Worm (Caenorhabditis elegans) whole organism, L3 larva: ENCODE results near the gene ptrn-1.
A peak's percentile ranks its signal among the peaks of the same experiment; 100 is the strongest.

Experiments used
- R02D3.7 ChIP-seq: fragments of 150-350 bp; optimal IDR thresholded peaks from 2 replicates; lab custom pipeline; 2014; ENCODE audit warnings: missing biosample characterization, missing genetic modification characterization
- ZK546.5 ChIP-seq: sonication (generic microtip); optimal IDR thresholded peaks from 2 replicates; lab custom pipeline; 2017; ENCODE audit warnings: missing biosample characterization, missing genetic modification characterization
- aly-2 ChIP-seq: fragments of 150-350 bp; optimal IDR thresholded peaks from 2 replicates; lab custom pipeline; 2014; ENCODE audit warnings: missing biosample characterization, missing genetic modification characterization
- ama-1 ChIP-seq: fragments of 150-350 bp; optimal IDR thresholded peaks from 2 replicates; lab custom pipeline; 2018
- ceh-16 ChIP-seq: sonication (generic microtip); optimal IDR thresholded peaks from 2 replicates; lab custom pipeline; 2017; ENCODE audit warnings: missing biosample characterization, missing genetic modification characterization
- ceh-28 ChIP-seq: fragments of 150-350 bp; optimal IDR thresholded peaks from 2 replicates; lab custom pipeline; 2014; ENCODE audit warnings: missing biosample characterization, missing genetic modification reagents, missing genetic modification characterization
- ceh-9 ChIP-seq: sonication (generic microtip); optimal IDR thresholded peaks from 2 replicates; lab custom pipeline; 2018; ENCODE audit warnings: missing biosample characterization, missing genetic modification characterization
- egl-5 ChIP-seq: fragments of 150-350 bp; optimal IDR thresholded peaks from 2 replicates; lab custom pipeline; 2017; ENCODE audit warnings: missing biosample characterization, missing genetic modification reagents, missing genetic modification characterization, inconsistent platforms
- elt-1 ChIP-seq: fragments of 150-350 bp; optimal IDR thresholded peaks from 2 replicates; lab custom pipeline; 2014; ENCODE audit warnings: missing biosample characterization, missing genetic modification characterization
- elt-2 ChIP-seq: sonication (generic microtip); optimal IDR thresholded peaks from 2 replicates; lab custom pipeline; 2016; ENCODE audit warnings: missing genetic modification reagents, mild to moderate bottlenecking, missing genetic modification characterization, missing compliant biosample characterization
- elt-3 ChIP-seq, 3 experiments: fragments of 150-350 bp in 1 of 3; sonication (generic microtip) in 2 of 3; optimal IDR thresholded peaks; 2 replicates in 2 of 3; 4 replicates in 1 of 3; lab custom pipeline; 2014 to 2017; ENCODE audit warnings: missing biosample characterization in 3 of 3, missing genetic modification characterization in 3 of 3
- eor-1 ChIP-seq, 2 experiments: fragments of 150-350 bp; optimal IDR thresholded peaks; 2 replicates each; lab custom pipeline; 2014 to 2018; ENCODE audit warnings: missing biosample characterization in 2 of 2, missing genetic modification characterization in 2 of 2
- fkh-10 ChIP-seq: sonication (generic microtip); optimal IDR thresholded peaks from 2 replicates; lab custom pipeline; 2017; ENCODE audit warnings: missing biosample characterization, missing genetic modification reagents, missing genetic modification characterization
- fos-1 ChIP-seq: fragments of 150-350 bp; optimal IDR thresholded peaks from 2 replicates; lab custom pipeline; 2014; ENCODE audit warnings: missing biosample characterization, missing genetic modification characterization
- hmg-11 ChIP-seq: sonication (generic microtip); optimal IDR thresholded peaks from 2 replicates; lab custom pipeline; 2016; ENCODE audit warnings: missing genetic modification characterization, missing compliant biosample characterization
- jun-1 ChIP-seq: fragments of 150-350 bp; optimal IDR thresholded peaks from 2 replicates; lab custom pipeline; 2014; ENCODE audit warnings: missing biosample characterization, missing genetic modification reagents, missing genetic modification characterization
- lin-15B ChIP-seq: fragments of 150-350 bp; optimal IDR thresholded peaks from 2 replicates; lab custom pipeline; 2014; ENCODE audit warnings: missing biosample characterization, missing genetic modification characterization
- lsy-12 ChIP-seq: sonication (generic microtip); optimal IDR thresholded peaks from 2 replicates; lab custom pipeline; 2016; ENCODE audit warnings: mild to moderate bottlenecking, missing genetic modification characterization, missing compliant biosample characterization
- mdl-1 ChIP-seq: fragments of 150-350 bp; optimal IDR thresholded peaks from 2 replicates; lab custom pipeline; 2014; ENCODE audit warnings: missing biosample characterization, missing genetic modification characterization
- nfya-1 ChIP-seq: sonication (generic microtip); optimal IDR thresholded peaks from 2 replicates; lab custom pipeline; 2017; ENCODE audit warnings: missing genetic modification characterization, mild to moderate bottlenecking, missing compliant biosample characterization, antibody characterized with exemption, moderate library complexity; ENCODE audit not compliant: insufficient read depth
- nhr-11 ChIP-seq: fragments of 150-350 bp; optimal IDR thresholded peaks from 2 replicates; lab custom pipeline; 2014; ENCODE audit warnings: missing biosample characterization, missing genetic modification characterization
- nhr-23 ChIP-seq: fragments of 150-350 bp; optimal IDR thresholded peaks from 2 replicates; lab custom pipeline; 2014; ENCODE audit warnings: missing biosample characterization, missing genetic modification reagents, missing genetic modification characterization
- nhr-25 ChIP-seq: sonication (generic microtip); optimal IDR thresholded peaks from 2 replicates; lab custom pipeline; 2017; ENCODE audit warnings: missing biosample characterization, missing genetic modification characterization
- nhr-28 ChIP-seq: fragments of 150-350 bp; optimal IDR thresholded peaks from 2 replicates; lab custom pipeline; 2014; ENCODE audit warnings: missing biosample characterization, missing genetic modification characterization
- nhr-43 ChIP-seq: sonication (generic microtip); optimal IDR thresholded peaks from 2 replicates; lab custom pipeline; 2016; ENCODE audit warnings: mild to moderate bottlenecking, missing genetic modification characterization, missing compliant biosample characterization; ENCODE audit not compliant: poor library complexity, severe bottlenecking
- nhr-67 ChIP-seq: fragments of 150-350 bp; optimal IDR thresholded peaks from 2 replicates; lab custom pipeline; 2014; ENCODE audit warnings: missing biosample characterization, missing genetic modification characterization
- nhr-76 ChIP-seq: fragments of 150-350 bp; sonication (generic microtip); optimal IDR thresholded peaks from 5 replicates; lab custom pipeline; 2014; ENCODE audit warnings: missing biosample characterization, missing genetic modification characterization
- nhr-77 ChIP-seq: fragments of 150-350 bp; optimal IDR thresholded peaks from 2 replicates; lab custom pipeline; 2014; ENCODE audit warnings: missing biosample characterization, missing genetic modification characterization
- pha-4 ChIP-seq: fragments of 150-350 bp; optimal IDR thresholded peaks from 2 replicates; lab custom pipeline; 2014; ENCODE audit warnings: missing biosample characterization, missing genetic modification reagents, missing genetic modification characterization
- pqm-1 ChIP-seq: fragments of 150-350 bp; optimal IDR thresholded peaks from 2 replicates; lab custom pipeline; 2017; ENCODE audit warnings: missing biosample characterization, missing genetic modification characterization, inconsistent platforms
- sea-2 ChIP-seq: fragments of 150-350 bp; sonication (generic microtip); optimal IDR thresholded peaks from 4 replicates; lab custom pipeline; 2014; ENCODE audit warnings: missing biosample characterization, missing genetic modification reagents, missing genetic modification characterization
- unc-39 ChIP-seq: sonication (generic microtip); optimal IDR thresholded peaks from 4 replicates; lab custom pipeline; 2017; ENCODE audit warnings: missing biosample characterization, missing genetic modification characterization
- unc-62 ChIP-seq: fragments of 150-350 bp; sonication (generic microtip); optimal IDR thresholded peaks from 4 replicates; lab custom pipeline; 2014; ENCODE audit warnings: missing biosample characterization, missing genetic modification reagents, missing genetic modification characterization
- zag-1 ChIP-seq: fragments of 150-350 bp; optimal IDR thresholded peaks from 2 replicates; lab custom pipeline; 2014; ENCODE audit warnings: missing biosample characterization, missing genetic modification characterization
- ztf-11 ChIP-seq: fragments of 150-350 bp; optimal IDR thresholded peaks from 2 replicates; lab custom pipeline; 2014; ENCODE audit warnings: missing biosample characterization, missing genetic modification characterization

The ptrn-1 gene

ce11 chrX:17072088-17072487 is 42.1 kb upstream of the ptrn-1 start, which contains the start of gene C30G4.4:
Gene C30G4.4, minus strand, starts transcription at chrX:17072188.
- no peak for TF ChIP-seq elt-2 (tag; lab: Kevin White, UChicago)
- TF ChIP-seq pha-4 (tag; lab: Kevin White, UChicago), result no peak
- no peak for TF ChIP-seq lsy-12 (tag; lab: Kevin White, UChicago)
- no peak for TF ChIP-seq ceh-9 (tag; lab: Kevin White, UChicago)
- no peak for TF ChIP-seq fos-1 (tag; lab: Kevin White, UChicago)
- no peak for TF ChIP-seq elt-1
- TF ChIP-seq zag-1 (tag; lab: Kevin White, UChicago), result no peak
- TF ChIP-seq R02D3.7, result no peak
- TF ChIP-seq nhr-77 (tag; lab: Kevin White, UChicago), result no peak
- TF ChIP-seq nhr-67 (tag; lab: Kevin White, UChicago), result no peak
- TF ChIP-seq, all 47 proteins: peak for 0

- TF ChIP-seq nhr-23 (tag; lab: Kevin White, UChicago) (peak; percentile 34), aly-2 (tag; lab: Kevin White, UChicago) (no peak)
These were observed 40.5 kb upstream of the ptrn-1 start for ce11 chrX:17070495-17070894.

ce11 chrX:17066937-17067336 is 36.9 kb upstream of the ptrn-1 start:
- TF ChIP-seq pqm-1 (tag; lab: Kevin White, UChicago) (peak; percentile 48), egl-5 (tag; lab: Kevin White, UChicago) (no peak), eor-1 (tag; optimal IDR thresholded peaks at IDR 0.05; lab: Kevin White, UChicago) (no peak), fkh-10 (GFP tag; lab: Kevin White, UChicago) (no peak), ceh-16 (no peak), nhr-23 (tag; lab: Kevin White, UChicago) (no peak), jun-1 (tag; lab: Kevin White, UChicago) (no peak), elt-2 (tag; lab: Kevin White, UChicago) (peak; percentile 85), hmg-11 (tag; lab: Kevin White, UChicago) (no peak), pha-4 (tag; lab: Kevin White, UChicago) (peak; percentile 23)
- TF ChIP-seq, all 47 proteins: peak for 3

ce11 chrX:17064820-17065219 is 34.8 kb upstream of the ptrn-1 start:
- TF ChIP-seq ama-1 (lab: Kevin White, UChicago) (peak; percentile 15), pqm-1 (tag; lab: Kevin White, UChicago) (peak; percentile 66), elt-2 (tag; lab: Kevin White, UChicago) (peak; percentile 82), pha-4 (tag; lab: Kevin White, UChicago) (peak; percentile 81), elt-3 (tag; optimal IDR thresholded peaks at IDR 0.05; lab: Kevin White, UChicago) (no peak)

- no peak for TF ChIP-seq nhr-67 (tag; lab: Kevin White, UChicago)
- no peak for TF ChIP-seq lin-15B
- no peak for TF ChIP-seq sea-2
- TF ChIP-seq nhr-28, result no peak
- no peak for TF ChIP-seq ZK546.5 (tag; lab: Kevin White, UChicago)
- no peak for TF ChIP-seq fos-1 (tag; lab: Kevin White, UChicago)
- peak; percentile 89 for TF ChIP-seq mdl-1 (tag; lab: Kevin White, UChicago)
- peak; percentile 32 for TF ChIP-seq nfya-1 (tag; lab: Kevin White, UChicago)
- TF ChIP-seq unc-62 (GFP tag; lab: Kevin White, UChicago), result no peak
- TF ChIP-seq lsy-12 (tag; lab: Kevin White, UChicago), result peak; percentile 39
- TF ChIP-seq hmg-11 (tag; lab: Kevin White, UChicago), result no peak
- no peak for TF ChIP-seq ceh-28 (tag; lab: Kevin White, UChicago)
- TF ChIP-seq pha-4 (tag; lab: Kevin White, UChicago), result peak; percentile 89
- peak; percentile 86 for TF ChIP-seq jun-1 (tag; lab: Kevin White, UChicago)
- no peak for TF ChIP-seq R02D3.7
- no peak for TF ChIP-seq nhr-11 (tag; lab: Kevin White, UChicago)
- peak; percentile 82 for TF ChIP-seq elt-2 (tag; lab: Kevin White, UChicago)
- TF ChIP-seq unc-39, result no peak
- no peak for TF ChIP-seq elt-3 (tag; optimal IDR thresholded peaks at IDR 0.05; lab: Kevin White, UChicago)
- peak; percentile 60 for TF ChIP-seq nhr-43
- peak; percentile 48 for TF ChIP-seq nhr-23 (tag; lab: Kevin White, UChicago)
- no peak for TF ChIP-seq fkh-10 (GFP tag; lab: Kevin White, UChicago)
- no peak for TF ChIP-seq nhr-76
- TF ChIP-seq nhr-77 (tag; lab: Kevin White, UChicago), result no peak
- TF ChIP-seq ztf-11 (tag; lab: Kevin White, UChicago), result no peak
- peak; percentile 93 for TF ChIP-seq pqm-1 (tag; lab: Kevin White, UChicago)
- no peak for TF ChIP-seq aly-2 (tag; lab: Kevin White, UChicago)
- TF ChIP-seq nhr-25 (tag; lab: Kevin White, UChicago), result peak; percentile 22
- peak; percentile 27 for TF ChIP-seq ama-1 (lab: Kevin White, UChicago)
These were observed 33.8 kb upstream of the ptrn-1 start for ce11 chrX:17063749-17064252.
